Fruit fly (Drosophila melanogaster) whole organism, embryonic: ENCODE data around the gene CG15308.

Source experiments
- B-H2 ChIP-seq: fragments of 200-800 bp; sonication (Bioruptor generic); optimal IDR thresholded peaks from 2 replicates; lab custom pipeline; 2018; ENCODE audit warnings: missing biosample characterization, mild to moderate bottlenecking, missing genetic modification characterization
- CG10959 ChIP-seq: fragments of 200-800 bp; sonication (Bioruptor generic); IDR thresholded peaks from 2 replicates; pipeline ENCODE4 v1.3.6; 2022; ENCODE audit warnings: missing biosample characterization, missing genetic modification characterization
- CG12942 ChIP-seq: fragments of 200-800 bp; sonication (Bioruptor generic); optimal IDR thresholded peaks from 3 replicates; lab custom pipeline; 2016; ENCODE audit warnings: missing biosample characterization, missing genetic modification characterization
- CG14667 ChIP-seq: fragments of 200-800 bp; sonication (Bioruptor generic); IDR thresholded peaks from 2 replicates; pipeline ENCODE4 v1.3.6; 2022; ENCODE audit warnings: missing biosample characterization, missing genetic modification characterization
- CG15601 ChIP-seq: fragments of 200-800 bp; sonication (Bioruptor generic); optimal IDR thresholded peaks from 3 replicates; lab custom pipeline; 2019; ENCODE audit warnings: missing biosample characterization, mild to moderate bottlenecking, missing genetic modification characterization, moderate library complexity
- CG1647 ChIP-seq: fragments of 200-800 bp; sonication (Bioruptor generic); optimal IDR thresholded peaks from 3 replicates; lab custom pipeline; 2016; ENCODE audit warnings: missing biosample characterization, missing genetic modification characterization
- CG17568 ChIP-seq: fragments of 200-800 bp; sonication (Bioruptor generic); optimal IDR thresholded peaks from 2 replicates; lab custom pipeline; 2018; ENCODE audit warnings: missing biosample characterization, mild to moderate bottlenecking, missing genetic modification characterization, moderate library complexity
- CG17829 ChIP-seq: fragments of 200-800 bp; optimal IDR thresholded peaks from 2 replicates; lab custom pipeline; 2019; ENCODE audit warnings: missing biosample characterization, mild to moderate bottlenecking, missing genetic modification characterization, moderate library complexity
- CG32532 ChIP-seq: fragments of 200-800 bp; sonication (Bioruptor generic); IDR thresholded peaks from 2 replicates; pipeline ENCODE4 v1.3.6; 2022; ENCODE audit warnings: missing biosample characterization, missing genetic modification characterization
- CG32772 ChIP-seq: fragments of 200-800 bp; sonication (Bioruptor generic); IDR thresholded peaks from 2 replicates; pipeline ENCODE4 v1.3.6; 2022; ENCODE audit warnings: missing biosample characterization, missing genetic modification characterization
- CG34224 ChIP-seq: fragments of 200-800 bp; sonication (Bioruptor generic); IDR thresholded peaks from 3 replicates; pipeline ENCODE4 v1.3.6; 2022; ENCODE audit warnings: missing biosample characterization, missing genetic modification characterization; ENCODE audit not compliant: partially characterized antibody
- CG8089 ChIP-seq: fragments of 200-800 bp; sonication (Bioruptor generic); optimal IDR thresholded peaks from 3 replicates; lab custom pipeline; 2016; ENCODE audit warnings: missing biosample characterization, missing genetic modification characterization
- CG9437 ChIP-seq: fragments of 200-800 bp; sonication (Bioruptor generic); optimal IDR thresholded peaks from 2 replicates; lab custom pipeline; 2018; ENCODE audit warnings: missing biosample characterization, mild to moderate bottlenecking, missing genetic modification characterization
- CG9876 ChIP-seq: fragments of 200-800 bp; sonication (Bioruptor generic); optimal IDR thresholded peaks from 2 replicates; lab custom pipeline; 2016; ENCODE audit warnings: missing biosample characterization, missing genetic modification characterization
- D19A ChIP-seq: fragments of 200-800 bp; optimal IDR thresholded peaks from 3 replicates; lab custom pipeline; 2019; ENCODE audit warnings: missing biosample characterization, mild to moderate bottlenecking, missing genetic modification characterization, moderate library complexity
- Dfd ChIP-seq, 2 experiments: fragments of >200 bp; optimal IDR thresholded peaks; 2 replicates each; lab custom pipeline; 2017; ENCODE audit warnings: missing biosample characterization in 2 of 2, missing genetic modification characterization in 2 of 2
- Doc2 ChIP-seq: fragments of 200-800 bp; sonication (Bioruptor generic); IDR thresholded peaks from 2 replicates; pipeline ENCODE4 v1.3.6; 2022; ENCODE audit warnings: missing biosample characterization, missing genetic modification characterization
- Elba2 ChIP-seq: fragments of 200-800 bp; sonication (Bioruptor generic); optimal IDR thresholded peaks from 3 replicates; lab custom pipeline; 2016; ENCODE audit warnings: missing biosample characterization, missing genetic modification characterization
- Hmr ChIP-seq: fragments of 200-800 bp; sonication (Bioruptor generic); optimal IDR thresholded peaks from 3 replicates; lab custom pipeline; 2017; ENCODE audit warnings: mild to moderate bottlenecking, missing biosample characterization, missing genetic modification reagents, missing genetic modification characterization
- Med ChIP-seq: fragments of 200-800 bp; sonication (Bioruptor generic); peaks from one replicate; lab custom pipeline; 2016; ENCODE audit warnings: missing biosample characterization, missing genetic modification characterization, mild to moderate bottlenecking, inconsistent platforms, moderate library complexity
- Ravus ChIP-seq: fragments of 200-800 bp; sonication (Bioruptor generic); IDR thresholded peaks from 2 replicates; pipeline ENCODE4 v1.3.6; 2022; ENCODE audit warnings: missing biosample characterization, missing genetic modification characterization
- Stat92E ChIP-seq, 3 experiments: fragments of >200 bp in 2 of 3; fragments of 200-800 bp in 1 of 3; sonication (Bioruptor generic) in 1 of 3; optimal IDR thresholded peaks; 2 replicates each; lab custom pipeline; 2017 to 2019; ENCODE audit warnings: missing biosample characterization in 3 of 3, missing genetic modification characterization in 3 of 3, mild to moderate bottlenecking in 1 of 3, moderate library complexity in 1 of 3
- chn ChIP-seq: fragments of 200-800 bp; sonication (Bioruptor generic); optimal IDR thresholded peaks from 2 replicates; lab custom pipeline; 2016; ENCODE audit warnings: missing biosample characterization, missing genetic modification characterization
- corto ChIP-seq: fragments of 200-800 bp; sonication (Bioruptor generic); optimal IDR thresholded peaks from 2 replicates; lab custom pipeline; 2016; ENCODE audit warnings: missing biosample characterization, mild to moderate bottlenecking, missing genetic modification characterization, moderate library complexity
- danr ChIP-seq: fragments of 200-800 bp; sonication (Bioruptor generic); IDR thresholded peaks from 2 replicates; pipeline ENCODE4 v1.3.6; 2022; ENCODE audit warnings: missing biosample characterization, missing genetic modification characterization
- dysf ChIP-seq: fragments of 200-800 bp; sonication (Bioruptor generic); IDR thresholded peaks from 3 replicates; pipeline ENCODE4 v1.3.6; 2022; ENCODE audit warnings: missing biosample characterization, missing genetic modification characterization
- emc ChIP-seq: fragments of 200-800 bp; sonication (Bioruptor generic); optimal IDR thresholded peaks from 2 replicates; lab custom pipeline; 2016; ENCODE audit warnings: missing biosample characterization, missing genetic modification characterization
- eve ChIP-seq, 2 experiments: fragments of >200 bp; optimal IDR thresholded peaks; 2 replicates each; lab custom pipeline; 2017; ENCODE audit warnings: missing biosample characterization in 2 of 2, missing genetic modification characterization in 2 of 2
- gem ChIP-seq: fragments of 200-800 bp; sonication (Bioruptor generic); optimal IDR thresholded peaks from 2 replicates; lab custom pipeline; 2019; ENCODE audit warnings: missing biosample characterization, mild to moderate bottlenecking, missing genetic modification characterization, moderate library complexity
- gro ChIP-seq: fragments of 200-800 bp; sonication (Bioruptor generic); optimal IDR thresholded peaks from 2 replicates; lab custom pipeline; 2016; ENCODE audit warnings: missing biosample characterization, missing genetic modification characterization
- hkb ChIP-seq, 2 experiments: fragments of 200-800 bp in 1 of 2; fragments of >200 bp in 1 of 2; sonication (Bioruptor generic) in 1 of 2; IDR thresholded peaks in 1 of 2; optimal IDR thresholded peaks in 1 of 2; 2 replicates each; pipeline versions ENCODE4 v1.3.6 to Lab custom; 2017 to 2022; ENCODE audit warnings: missing biosample characterization in 1 of 2, missing genetic modification characterization in 1 of 2
- luna ChIP-seq: fragments of 200-800 bp; sonication (Bioruptor generic); optimal IDR thresholded peaks from 2 replicates; lab custom pipeline; 2016; ENCODE audit warnings: missing biosample characterization, missing genetic modification characterization
- pnt ChIP-seq: fragments of 200-800 bp; sonication (Bioruptor generic); optimal IDR thresholded peaks from 3 replicates; lab custom pipeline; 2016; ENCODE audit warnings: missing biosample characterization, missing genetic modification characterization
- ro ChIP-seq: fragments of 200-800 bp; sonication (Bioruptor generic); IDR thresholded peaks from 2 replicates; pipeline ENCODE4 v1.3.6; 2022; ENCODE audit warnings: missing biosample characterization, missing genetic modification characterization
- slp2 ChIP-seq: fragments of 200-800 bp; sonication (Bioruptor generic); optimal IDR thresholded peaks from 2 replicates; lab custom pipeline; 2016; ENCODE audit warnings: missing biosample characterization, missing genetic modification characterization
- sob ChIP-seq: fragments of 200-800 bp; sonication (Bioruptor generic); IDR thresholded peaks from 2 replicates; pipeline ENCODE4 v1.3.6; 2022; ENCODE audit warnings: missing biosample characterization, missing genetic modification characterization
- stwl ChIP-seq: fragments of 200-800 bp; sonication (Bioruptor generic); optimal IDR thresholded peaks from 3 replicates; lab custom pipeline; 2018; ENCODE audit warnings: missing biosample characterization, mild to moderate bottlenecking, missing genetic modification characterization, moderate library complexity
- tgo ChIP-seq: fragments of 200-800 bp; sonication (Bioruptor generic); IDR thresholded peaks from 3 replicates; pipeline ENCODE4 v1.3.6; 2022; ENCODE audit warnings: missing biosample characterization, missing genetic modification characterization
- toy ChIP-seq: fragments of 200-800 bp; sonication (Bioruptor generic); IDR thresholded peaks from 2 replicates; pipeline ENCODE4 v1.3.6; 2022; ENCODE audit warnings: missing biosample characterization, missing genetic modification characterization
- zfh1 ChIP-seq: fragments of 200-800 bp; sonication (Bioruptor generic); IDR thresholded peaks from 3 replicates; pipeline ENCODE4 v1.3.6; 2022; ENCODE audit warnings: missing biosample characterization, missing genetic modification characterization

CG15308 gene

dm6 chrX:10184355-10185058 lies 34.4 kb downstream of the CG15308 start (continued):
- no peak for TF ChIP-seq eve (GFP tag; optimal IDR thresholded peaks at IDR 0.05; lab: Kevin White, UChicago)
- TF ChIP-seq CG12942 (GFP tag; lab: Kevin White, UChicago) = no peak
- TF ChIP-seq Doc2 = 0 out of 2 replicates have a peak, but pooled peaks have one; percentile 23
- no peak for TF ChIP-seq emc (GFP tag; lab: Kevin White, UChicago)
- TF ChIP-seq tgo = peak; percentile 67; the same call in 2 of the 3 replicates
- no peak for TF ChIP-seq CG17568 (GFP tag; lab: Kevin White, UChicago)
- no peak for TF ChIP-seq slp2 (GFP tag; lab: Kevin White, UChicago)
- no peak for TF ChIP-seq CG10959 (GFP tag; lab: Robert Waterston, UW)
- TF ChIP-seq Med = peak; percentile 96
- TF ChIP-seq CG17829 (tag; lab: Kevin White, UChicago) = peak; percentile 10
- TF ChIP-seq Elba2 (GFP tag; lab: Kevin White, UChicago) = no peak
- peak; percentile 47 for TF ChIP-seq gem (tag; lab: Kevin White, UChicago)
- no peak for TF ChIP-seq CG34224 (GFP tag; lab: Robert Waterston, UW)
- peak; percentile 82 for TF ChIP-seq Hmr (GFP tag; lab: Kevin White, UChicago)
- no peak for TF ChIP-seq luna (GFP tag; lab: Kevin White, UChicago)
- TF ChIP-seq CG9437 (GFP tag; lab: Kevin White, UChicago) = no peak
- TF ChIP-seq B-H2 (GFP tag; lab: Kevin White, UChicago) = no peak
- TF ChIP-seq pnt (GFP tag; lab: Kevin White, UChicago) = peak; percentile 40
- TF ChIP-seq Ravus (GFP tag; lab: Robert Waterston, UW) = 0 out of 2 replicates have a peak, but pooled peaks have one; percentile 2
- no peak for TF ChIP-seq hkb (optimal IDR thresholded peaks at IDR 0.05; lab: Kevin White, UChicago)
- TF ChIP-seq hkb (GFP tag; IDR thresholded peaks at IDR 0.05; lab: Robert Waterston, UW) = peak; percentile 66
- no peak for TF ChIP-seq chn (GFP tag; lab: Kevin White, UChicago)
- TF ChIP-seq dysf = peak; percentile 83
- peak; percentile 28; the same call in 1 of the 2 replicates for TF ChIP-seq danr (GFP tag; lab: Robert Waterston, UW)
- TF ChIP-seq CG32772 = no peak
- no peak for TF ChIP-seq ro (GFP tag; lab: Robert Waterston, UW)
- TF ChIP-seq corto (GFP tag; lab: Kevin White, UChicago) = no peak
- TF ChIP-seq stwl (tag; lab: Kevin White, UChicago) = no peak
- no peak for TF ChIP-seq toy
- TF ChIP-seq CG8089 (GFP tag; lab: Kevin White, UChicago) = no peak
- no peak for TF ChIP-seq CG1647
- peak; percentile 9; the same call in 1 of the 2 replicates for TF ChIP-seq CG14667 (GFP tag; lab: Robert Waterston, UW)
- TF ChIP-seq D19A = no peak
- TF ChIP-seq sob (GFP tag; lab: Robert Waterston, UW) = peak; percentile 65
- TF ChIP-seq Stat92E (GFP tag; optimal IDR thresholded peaks at IDR 0.05; lab: Kevin White, UChicago) = no peak
- peak; percentile 84 for TF ChIP-seq CG32532 (GFP tag; lab: Robert Waterston, UW)
- peak; percentile 70 for TF ChIP-seq gro (GFP tag; lab: Kevin White, UChicago)
- no peak for TF ChIP-seq CG15601 (tag; lab: Kevin White, UChicago)
- peak; percentile 49; the same call in 2 of the 3 replicates for TF ChIP-seq zfh1

DNA sequence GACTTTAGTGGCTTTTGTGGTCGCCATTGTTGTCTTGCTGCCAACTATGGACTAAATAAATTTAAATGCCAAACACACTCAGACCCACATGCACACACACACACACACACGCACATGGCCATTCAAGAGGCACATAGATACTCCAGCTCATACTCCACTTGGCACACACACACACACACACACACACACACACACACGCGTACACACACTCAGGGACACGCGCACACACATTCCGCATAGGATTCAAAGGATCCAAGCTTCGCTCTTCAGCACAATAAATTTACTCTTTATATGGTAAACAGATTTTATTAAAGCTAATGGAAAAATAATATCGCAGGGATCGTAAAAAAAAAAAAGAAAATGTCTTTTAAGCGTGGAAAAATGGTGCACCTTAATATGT lies 36.1 kb downstream of the CG15308 start:
- TF ChIP-seq CG9876 (GFP tag; lab: Kevin White, UChicago) = no peak
- peak; percentile 49 for TF ChIP-seq Med
- peak in 1 of 2 experiments; percentile 80 for TF ChIP-seq Dfd (GFP tag; optimal IDR thresholded peaks at IDR 0.05; lab: Kevin White, UChicago)
- TF ChIP-seq, all 482 proteins: peak for 2
